Fruit fly (Drosophila melanogaster) whole organism, prepupa: ENCODE data around the gene CG11162.

Source experiments
- Blimp-1 ChIP-seq: fragments of 200-800 bp; sonication (Bioruptor generic); optimal IDR thresholded peaks from 3 replicates; lab custom pipeline; 2017; ENCODE audit warnings: missing biosample characterization, missing genetic modification characterization, mild to moderate bottlenecking, moderate library complexity, missing genetic modification reagents
- CG16779 ChIP-seq: fragments of 200-800 bp; sonication (Bioruptor generic); optimal IDR thresholded peaks from 3 replicates; lab custom pipeline; 2017; ENCODE audit warnings: missing biosample characterization, mild to moderate bottlenecking, missing genetic modification characterization

DNA sequence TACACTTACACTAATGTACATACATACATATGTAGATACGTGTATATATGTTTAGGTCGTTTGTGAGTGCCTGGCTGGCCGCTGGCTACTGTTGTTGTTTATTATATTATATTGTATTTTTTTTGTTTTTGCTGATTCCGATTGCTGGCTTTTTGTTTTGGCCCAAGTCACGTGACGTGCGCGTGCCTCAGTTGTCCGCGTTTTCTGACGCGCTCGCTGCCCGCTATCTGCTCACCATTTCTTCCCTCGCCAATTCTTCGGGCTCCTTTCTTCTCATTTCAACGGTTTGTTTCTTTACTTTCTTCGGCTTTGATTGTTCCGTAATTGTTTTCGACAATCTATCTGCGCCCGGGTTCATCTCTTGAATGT, 41.7 kb upstream of the CG11162 start:
- no peak for TF ChIP-seq CG16779 (tag; lab: Kevin White, UChicago)
- no peak for TF ChIP-seq Blimp-1 (GFP tag; lab: Kevin White, UChicago)
